Fruit fly (Drosophila melanogaster) whole organism, embryonic: ENCODE data around the gene CG13605.
A peak's percentile ranks its signal among the peaks of the same experiment; 100 is the strongest.

Source experiments
- Adf1 ChIP-seq: fragments of 200-800 bp; sonication (Bioruptor generic); IDR thresholded peaks from 2 replicates; pipeline ENCODE4 v1.3.6; 2022; ENCODE audit warnings: missing biosample characterization, missing genetic modification characterization
- Bteb2 ChIP-seq: fragments of 200-800 bp; sonication (Bioruptor generic); optimal IDR thresholded peaks from 2 replicates; lab custom pipeline; 2016; ENCODE audit warnings: missing biosample characterization, missing genetic modification characterization
- CG12155 ChIP-seq: fragments of 200-800 bp; sonication (Bioruptor generic); optimal IDR thresholded peaks from 3 replicates; lab custom pipeline; 2016; ENCODE audit warnings: missing biosample characterization, missing genetic modification characterization
- CG12391 ChIP-seq: fragments of 200-800 bp; sonication (Bioruptor generic); optimal IDR thresholded peaks from 3 replicates; lab custom pipeline; 2018; ENCODE audit warnings: missing biosample characterization, mild to moderate bottlenecking, missing genetic modification characterization, moderate library complexity
- CG13123 ChIP-seq: fragments of 200-800 bp; sonication (Bioruptor generic); optimal IDR thresholded peaks from 2 replicates; lab custom pipeline; 2016; ENCODE audit warnings: missing biosample characterization, missing genetic modification characterization
- CG13296 ChIP-seq: fragments of 200-800 bp; sonication (Bioruptor generic); optimal IDR thresholded peaks from 3 replicates; lab custom pipeline; 2018; ENCODE audit warnings: missing biosample characterization, mild to moderate bottlenecking, missing genetic modification characterization
- CG14965 ChIP-seq: fragments of 200-800 bp; sonication (Bioruptor generic); optimal IDR thresholded peaks from 2 replicates; lab custom pipeline; 2016; ENCODE audit warnings: missing biosample characterization, missing genetic modification characterization, borderline replicate concordance
- CG1529 ChIP-seq: fragments of 200-800 bp; sonication (Bioruptor generic); optimal IDR thresholded peaks from 3 replicates; lab custom pipeline; 2018; ENCODE audit warnings: missing biosample characterization, missing genetic modification characterization
- CG17359 ChIP-seq: fragments of 200-800 bp; sonication (Bioruptor generic); optimal IDR thresholded peaks from 3 replicates; lab custom pipeline; 2018; ENCODE audit warnings: missing biosample characterization, mild to moderate bottlenecking, missing genetic modification characterization, moderate library complexity
- CG17802 ChIP-seq: fragments of 200-800 bp; sonication (Bioruptor generic); optimal IDR thresholded peaks from 2 replicates; lab custom pipeline; 2018; ENCODE audit warnings: missing biosample characterization, mild to moderate bottlenecking, missing genetic modification characterization, moderate library complexity
- CG2120 ChIP-seq: fragments of 200-800 bp; sonication (Bioruptor generic); optimal IDR thresholded peaks from 3 replicates; lab custom pipeline; 2016; ENCODE audit warnings: missing biosample characterization, missing genetic modification characterization
- CG2889 ChIP-seq: fragments of 200-800 bp; sonication (Bioruptor generic); IDR thresholded peaks from 3 replicates; pipeline ENCODE4 v1.3.6; 2022; ENCODE audit warnings: missing biosample characterization, missing genetic modification characterization
- CG4282 ChIP-seq: fragments of 200-800 bp; sonication (Bioruptor generic); optimal IDR thresholded peaks from 2 replicates; lab custom pipeline; 2016; ENCODE audit warnings: missing biosample characterization, missing genetic modification characterization
- CG6791 ChIP-seq: fragments of 200-800 bp; sonication (Bioruptor generic); IDR thresholded peaks from 3 replicates; pipeline ENCODE4 v1.3.6; 2022; ENCODE audit warnings: missing biosample characterization, missing genetic modification characterization; ENCODE audit not compliant: partially characterized antibody
- CG7357 ChIP-seq: fragments of 200-800 bp; sonication (Bioruptor generic); IDR thresholded peaks from 3 replicates; pipeline ENCODE4 v1.3.6; 2022; ENCODE audit warnings: missing biosample characterization, missing genetic modification characterization
- CG7786 ChIP-seq: fragments of 200-800 bp; sonication (Bioruptor generic); optimal IDR thresholded peaks from 2 replicates; lab custom pipeline; 2016; ENCODE audit warnings: missing biosample characterization, missing genetic modification characterization
- CG7963 ChIP-seq: fragments of 200-800 bp; sonication (Bioruptor generic); IDR thresholded peaks from 3 replicates; pipeline ENCODE4 v1.3.6; 2022; ENCODE audit warnings: missing biosample characterization, missing genetic modification characterization; ENCODE audit not compliant: partially characterized antibody
- CG8290 ChIP-seq, 3 experiments: fragments of 200-800 bp; sonication (Bioruptor generic); optimal IDR thresholded peaks; 2 replicates each; lab custom pipeline; 2016 to 2019; ENCODE audit warnings: missing biosample characterization in 3 of 3, missing genetic modification characterization in 3 of 3, mild to moderate bottlenecking in 2 of 3, moderate library complexity in 1 of 3
- D ChIP-seq, 2 experiments: fragments of 200-800 bp in 1 of 2; fragments of >200 bp in 1 of 2; sonication (Bioruptor generic) in 1 of 2; optimal IDR thresholded peaks; 2 replicates in 1 of 2; 3 replicates in 1 of 2; lab custom pipeline; 2017; ENCODE audit warnings: mild to moderate bottlenecking in 1 of 2, missing biosample characterization in 1 of 2, missing genetic modification characterization in 1 of 2, missing genetic modification reagents in 1 of 2
- D19B ChIP-seq: fragments of 200-800 bp; sonication (Bioruptor generic); optimal IDR thresholded peaks from 2 replicates; lab custom pipeline; 2017; ENCODE audit warnings: missing biosample characterization, mild to moderate bottlenecking, missing genetic modification characterization
- Dad ChIP-seq: fragments of 200-800 bp; sonication (Bioruptor generic); optimal IDR thresholded peaks from 3 replicates; lab custom pipeline; 2016; ENCODE audit warnings: missing biosample characterization, missing genetic modification characterization
- Doc2 ChIP-seq: fragments of 200-800 bp; sonication (Bioruptor generic); IDR thresholded peaks from 2 replicates; pipeline ENCODE4 v1.3.6; 2022; ENCODE audit warnings: missing biosample characterization, missing genetic modification characterization
- Gug ChIP-seq: fragments of 200-800 bp; sonication (Bioruptor generic); IDR thresholded peaks from 4 replicates; pipeline ENCODE4 v1.3.6; 2022; ENCODE audit warnings: missing biosample characterization, missing genetic modification characterization
- Lhr ChIP-seq: fragments of 200-800 bp; sonication (Bioruptor generic); optimal IDR thresholded peaks from 3 replicates; lab custom pipeline; 2017; ENCODE audit warnings: mild to moderate bottlenecking, missing biosample characterization, missing genetic modification reagents, missing genetic modification characterization
- Lpt ChIP-seq: fragments of >200 bp; optimal IDR thresholded peaks from 2 replicates; lab custom pipeline; 2018; ENCODE audit warnings: missing biosample characterization, missing genetic modification characterization
- Oli ChIP-seq: fragments of 200-800 bp; sonication (Bioruptor generic); optimal IDR thresholded peaks from 2 replicates; lab custom pipeline; 2018; ENCODE audit warnings: missing biosample characterization, mild to moderate bottlenecking, missing genetic modification characterization, moderate library complexity
- Sox100B ChIP-seq: fragments of 200-800 bp; sonication (Bioruptor generic); optimal IDR thresholded peaks from 3 replicates; lab custom pipeline; 2018; ENCODE audit warnings: missing biosample characterization, mild to moderate bottlenecking, missing genetic modification characterization
- Taf1 ChIP-seq: fragments of 200-800 bp; sonication (Bioruptor generic); IDR thresholded peaks from 2 replicates; pipeline ENCODE4 v1.3.6; 2022; ENCODE audit warnings: missing biosample characterization, missing genetic modification characterization
- amos ChIP-seq: fragments of 200-800 bp; sonication (Bioruptor generic); IDR thresholded peaks from 2 replicates; pipeline ENCODE4 v1.3.6; 2022; ENCODE audit warnings: missing biosample characterization, missing genetic modification characterization; ENCODE audit not compliant: partially characterized antibody
- ato ChIP-seq: fragments of 200-800 bp; sonication (Bioruptor generic); IDR thresholded peaks from 2 replicates; pipeline ENCODE4 v1.3.6; 2022; ENCODE audit warnings: missing biosample characterization, missing genetic modification characterization; ENCODE audit not compliant: partially characterized antibody
- chn ChIP-seq: fragments of 200-800 bp; sonication (Bioruptor generic); optimal IDR thresholded peaks from 2 replicates; lab custom pipeline; 2016; ENCODE audit warnings: missing biosample characterization, missing genetic modification characterization
- exex ChIP-seq: fragments of 200-800 bp; sonication (Bioruptor generic); optimal IDR thresholded peaks from 4 replicates; lab custom pipeline; 2018; ENCODE audit warnings: missing biosample characterization, mild to moderate bottlenecking, missing genetic modification characterization, moderate library complexity
- eyg ChIP-seq: fragments of 200-800 bp; sonication (Bioruptor generic); optimal IDR thresholded peaks from 3 replicates; lab custom pipeline; 2016; ENCODE audit warnings: missing biosample characterization, missing genetic modification characterization
- fd102C ChIP-seq: fragments of 200-800 bp; sonication (Bioruptor generic); optimal IDR thresholded peaks from 2 replicates; lab custom pipeline; 2018; ENCODE audit warnings: missing biosample characterization, mild to moderate bottlenecking, missing genetic modification characterization, moderate library complexity
- fd96Cb ChIP-seq: fragments of 200-800 bp; sonication (Bioruptor generic); optimal IDR thresholded peaks from 2 replicates; lab custom pipeline; 2018; ENCODE audit warnings: missing biosample characterization, mild to moderate bottlenecking, missing genetic modification characterization, moderate library complexity
- ind ChIP-seq: fragments of 200-800 bp; sonication (Bioruptor generic); optimal IDR thresholded peaks from 3 replicates; lab custom pipeline; 2016; ENCODE audit warnings: missing biosample characterization, missing genetic modification characterization
- insv ChIP-seq, 2 experiments: fragments of 200-800 bp; sonication (Bioruptor generic); optimal IDR thresholded peaks; 3 replicates each; lab custom pipeline; 2016 to 2018; ENCODE audit warnings: missing biosample characterization in 2 of 2, missing genetic modification characterization in 2 of 2
- klu ChIP-seq: fragments of 200-800 bp; sonication (Bioruptor generic); IDR thresholded peaks from 2 replicates; pipeline ENCODE4 v1.3.6; 2022; ENCODE audit warnings: missing biosample characterization, missing genetic modification characterization
- mam ChIP-seq: fragments of 200-800 bp; sonication (Bioruptor generic); optimal IDR thresholded peaks from 3 replicates; lab custom pipeline; 2016; ENCODE audit warnings: missing biosample characterization, missing genetic modification characterization
- pb ChIP-seq: fragments of 200-800 bp; sonication (Bioruptor generic); optimal IDR thresholded peaks from 3 replicates; lab custom pipeline; 2016; ENCODE audit warnings: missing biosample characterization, missing genetic modification characterization
- pros ChIP-seq: fragments of 200-800 bp; sonication (Bioruptor generic); optimal IDR thresholded peaks from 3 replicates; lab custom pipeline; 2019; ENCODE audit warnings: missing biosample characterization, mild to moderate bottlenecking, missing genetic modification characterization, moderate library complexity
- ranshi ChIP-seq: fragments of 200-800 bp; sonication (Bioruptor generic); IDR thresholded peaks from 2 replicates; pipeline ENCODE4 v1.3.6; 2022; ENCODE audit warnings: missing biosample characterization, missing genetic modification characterization
- run ChIP-seq: fragments of 200-800 bp; sonication (Bioruptor generic); optimal IDR thresholded peaks from 3 replicates; lab custom pipeline; 2018; ENCODE audit warnings: missing biosample characterization, mild to moderate bottlenecking, missing genetic modification characterization
- sc ChIP-seq, 3 experiments: fragments of >200 bp in 2 of 3; fragments of 200-800 bp in 1 of 3; sonication (Bioruptor generic) in 1 of 3; optimal IDR thresholded peaks; 2 replicates in 2 of 3; 3 replicates in 1 of 3; lab custom pipeline; 2017; ENCODE audit warnings: mild to moderate bottlenecking in 1 of 3, missing biosample characterization in 1 of 3, missing genetic modification characterization in 1 of 3, missing genetic modification reagents in 1 of 3
- sim ChIP-seq: fragments of 200-800 bp; sonication (Bioruptor generic); IDR thresholded peaks from 2 replicates; pipeline ENCODE4 v1.3.6; 2022; ENCODE audit warnings: missing biosample characterization, missing genetic modification characterization
- stwl ChIP-seq: fragments of 200-800 bp; sonication (Bioruptor generic); optimal IDR thresholded peaks from 3 replicates; lab custom pipeline; 2018; ENCODE audit warnings: missing biosample characterization, mild to moderate bottlenecking, missing genetic modification characterization, moderate library complexity

The CG13605 gene

dm6 chr3R:24099039-24100026 lies 12.9 kb downstream of the CG13605 start (continued):
- no peak for TF ChIP-seq CG6791
- 0 out of 2 replicates have a peak, but pooled peaks have one; percentile 54 for TF ChIP-seq sim (GFP tag; lab: Robert Waterston, UW)
- no peak for TF ChIP-seq run (tag; lab: Kevin White, UChicago)
- TF ChIP-seq Adf1 (GFP tag; lab: Robert Waterston, UW): peak; percentile 32; the same call in 1 of the 2 replicates
- TF ChIP-seq chn: peak; percentile 84
- TF ChIP-seq pros (GFP tag; lab: Kevin White, UChicago): no peak
- peak; percentile 83 for TF ChIP-seq CG2889 (GFP tag; lab: Robert Waterston, UW)
- TF ChIP-seq CG4282 (GFP tag; lab: Kevin White, UChicago): peak; percentile 62
- TF ChIP-seq CG14965 (GFP tag; lab: Kevin White, UChicago): peak; percentile 25
- TF ChIP-seq sc (optimal IDR thresholded peaks at IDR 0.05; lab: Kevin White, UChicago): no peak
- TF ChIP-seq sc (GFP tag; optimal IDR thresholded peaks at IDR 0.05; lab: Kevin White, UChicago): peak; percentile 60
- no peak for TF ChIP-seq Doc2 (GFP tag; lab: Robert Waterston, UW)
- TF ChIP-seq fd96Cb: peak; percentile 74
- peak; percentile 89 for TF ChIP-seq mam (GFP tag; lab: Kevin White, UChicago)
- TF ChIP-seq pb (GFP tag; lab: Kevin White, UChicago): peak; percentile 69
- TF ChIP-seq CG12391: peak; percentile 75
- peak; percentile 87 for TF ChIP-seq CG7786 (GFP tag; lab: Kevin White, UChicago)
- peak; percentile 90 for TF ChIP-seq CG2120
- TF ChIP-seq CG7963 (GFP tag; lab: Robert Waterston, UW): no peak
- TF ChIP-seq Dad (GFP tag; lab: Kevin White, UChicago): peak; percentile 70
- TF ChIP-seq Lhr (GFP tag; lab: Kevin White, UChicago): peak; percentile 16
- peak; percentile 70 for TF ChIP-seq klu (GFP tag; lab: Robert Waterston, UW)
- no peak for TF ChIP-seq D (optimal IDR thresholded peaks at IDR 0.05; lab: Kevin White, UChicago)
- TF ChIP-seq D (GFP tag; optimal IDR thresholded peaks at IDR 0.05; lab: Kevin White, UChicago): peak; percentile 45
- peak; percentile 82 for TF ChIP-seq ind (GFP tag; lab: Kevin White, UChicago)
- TF ChIP-seq eyg (GFP tag; lab: Kevin White, UChicago): peak; percentile 34
- TF ChIP-seq CG13123 (GFP tag; lab: Kevin White, UChicago): peak; percentile 64
- peak; percentile 95 for TF ChIP-seq D19B
- TF ChIP-seq Sox100B: peak; percentile 21
- peak; percentile 82 for TF ChIP-seq Oli (tag; lab: Kevin White, UChicago)
- TF ChIP-seq Bteb2 (GFP tag; lab: Kevin White, UChicago): peak; percentile 68
- peak; percentile 69; the same call in 2 of the 4 replicates for TF ChIP-seq Gug (GFP tag; lab: Robert Waterston, UW)
- peak; percentile 37 for TF ChIP-seq CG13296 (GFP tag; lab: Kevin White, UChicago)
- no peak for TF ChIP-seq stwl (tag; lab: Kevin White, UChicago)
- TF ChIP-seq exex (tag; lab: Kevin White, UChicago): peak; percentile 67
- no peak for TF ChIP-seq amos
- no peak for TF ChIP-seq fd102C
- no peak for TF ChIP-seq CG8290 (GFP tag; optimal IDR thresholded peaks at IDR 0.05; lab: Kevin White, UChicago)
- TF ChIP-seq CG8290 (tag; optimal IDR thresholded peaks at IDR 0.05; lab: Kevin White, UChicago): peak in 1 of 2 experiments; percentile 81
- TF ChIP-seq ranshi (GFP tag; lab: Robert Waterston, UW): peak; percentile 88
- TF ChIP-seq insv (GFP tag; optimal IDR thresholded peaks at IDR 0.05; lab: Kevin White, UChicago): no peak
- no peak for TF ChIP-seq ato
- peak; percentile 59; the same call in 1 of the 2 replicates for TF ChIP-seq Taf1 (GFP tag; lab: Robert Waterston, UW)
- TF ChIP-seq CG17802 (tag; lab: Kevin White, UChicago): peak; percentile 45
- TF ChIP-seq CG17359 (tag; lab: Kevin White, UChicago): peak; percentile 82
- TF ChIP-seq CG12155: peak; percentile 81
- peak; percentile 68; the same call in 2 of the 3 replicates for TF ChIP-seq CG7357
- TF ChIP-seq Lpt (GFP tag; lab: Kevin White, UChicago): no peak
- peak; percentile 17 for TF ChIP-seq CG1529
